Fruit fly (Drosophila melanogaster) whole organism, adult: ENCODE measurements around the gene CG42750.
A peak's percentile ranks its signal among the peaks of the same experiment; 100 is the strongest.

Experiments
- CG11617 ChIP-seq: fragments of 200-800 bp; sonication (Bioruptor generic); optimal IDR thresholded peaks from 2 replicates; lab custom pipeline; 2017; ENCODE audit warnings: mild to moderate bottlenecking, missing biosample characterization, missing genetic modification reagents, missing genetic modification characterization
- CG12768 ChIP-seq: fragments of 200-800 bp; sonication (Bioruptor generic); optimal IDR thresholded peaks from 2 replicates; lab custom pipeline; 2017; ENCODE audit warnings: missing biosample characterization, missing genetic modification characterization, mild to moderate bottlenecking, moderate library complexity, missing genetic modification reagents
- CG14711 ChIP-seq: fragments of 200-800 bp; sonication (Bioruptor generic); optimal IDR thresholded peaks from 2 replicates; lab custom pipeline; 2018; ENCODE audit warnings: missing biosample characterization, mild to moderate bottlenecking, missing genetic modification characterization, moderate library complexity
- CG1620 ChIP-seq: fragments of 200-800 bp; sonication (Bioruptor generic); optimal IDR thresholded peaks from 2 replicates; lab custom pipeline; 2016; ENCODE audit warnings: missing biosample characterization, missing genetic modification characterization
- CG33017 ChIP-seq: fragments of 200-800 bp; sonication (Bioruptor generic); optimal IDR thresholded peaks from 2 replicates; lab custom pipeline; 2018; ENCODE audit warnings: missing biosample characterization, mild to moderate bottlenecking, missing genetic modification characterization, moderate library complexity
- CG5204 ChIP-seq: fragments of 200-800 bp; sonication (Bioruptor generic); optimal IDR thresholded peaks from 2 replicates; lab custom pipeline; 2016; ENCODE audit warnings: missing biosample characterization, missing genetic modification characterization
- CG7045 ChIP-seq: fragments of 200-800 bp; sonication (Bioruptor generic); optimal IDR thresholded peaks from 2 replicates; lab custom pipeline; 2017; ENCODE audit warnings: missing biosample characterization, mild to moderate bottlenecking, missing genetic modification characterization
- CG7101 ChIP-seq: fragments of 200-800 bp; sonication (Bioruptor generic); optimal IDR thresholded peaks from 2 replicates; lab custom pipeline; 2018; ENCODE audit warnings: missing biosample characterization, mild to moderate bottlenecking, missing genetic modification characterization, moderate library complexity
- Clk ChIP-seq: fragments of 200-800 bp; sonication (Bioruptor generic); optimal IDR thresholded peaks from 2 replicates; lab custom pipeline; 2017; ENCODE audit warnings: missing biosample characterization, missing genetic modification characterization
- Crg-1 ChIP-seq: fragments of 200-800 bp; sonication (Bioruptor generic); optimal IDR thresholded peaks from 2 replicates; lab custom pipeline; 2016; ENCODE audit warnings: missing biosample characterization, missing genetic modification characterization
- Hr96 ChIP-seq: fragments of 200-800 bp; sonication (Bioruptor generic); optimal IDR thresholded peaks from 2 replicates; lab custom pipeline; 2016; ENCODE audit warnings: missing biosample characterization, missing genetic modification characterization
- Mnt ChIP-seq: fragments of 200-800 bp; sonication (Bioruptor generic); optimal IDR thresholded peaks from 2 replicates; lab custom pipeline; 2016; ENCODE audit warnings: missing biosample characterization, mild to moderate bottlenecking, missing genetic modification characterization
- bab1 ChIP-seq: fragments of 200-800 bp; sonication (Bioruptor generic); optimal IDR thresholded peaks from 3 replicates; lab custom pipeline; 2019; ENCODE audit warnings: missing biosample characterization, mild to moderate bottlenecking, missing genetic modification characterization, moderate library complexity
- cic ChIP-seq: fragments of 200-800 bp; sonication (Bioruptor generic); optimal IDR thresholded peaks from 2 replicates; lab custom pipeline; 2017; ENCODE audit warnings: missing biosample characterization, mild to moderate bottlenecking, missing genetic modification characterization, moderate library complexity
- cnc ChIP-seq, 2 experiments: fragments of >200 bp; optimal IDR thresholded peaks; 2 replicates each; lab custom pipeline; 2017
- kay ChIP-seq: fragments of 200-800 bp; sonication (Bioruptor generic); peaks from one replicate; lab custom pipeline; 2016; ENCODE audit warnings: missing biosample characterization, missing genetic modification characterization, borderline replicate concordance
- ovo ChIP-seq: fragments of 200-800 bp; sonication (Bioruptor generic); optimal IDR thresholded peaks from 2 replicates; lab custom pipeline; 2016; ENCODE audit warnings: missing biosample characterization, missing genetic modification characterization
- pad ChIP-seq: fragments of 200-800 bp; sonication (Bioruptor generic); optimal IDR thresholded peaks from 3 replicates; lab custom pipeline; 2017; ENCODE audit warnings: missing biosample characterization, missing genetic modification characterization, mild to moderate bottlenecking, moderate library complexity, missing genetic modification reagents
- tj ChIP-seq: fragments of 200-800 bp; sonication (Bioruptor generic); optimal IDR thresholded peaks from 3 replicates; lab custom pipeline; 2017; ENCODE audit warnings: missing biosample characterization, mild to moderate bottlenecking, missing genetic modification characterization, moderate library complexity
- toe ChIP-seq: fragments of 200-800 bp; sonication (Bioruptor generic); optimal IDR thresholded peaks from 2 replicates; lab custom pipeline; 2016; ENCODE audit warnings: missing biosample characterization, missing genetic modification characterization

Gene CG42750

DNA sequence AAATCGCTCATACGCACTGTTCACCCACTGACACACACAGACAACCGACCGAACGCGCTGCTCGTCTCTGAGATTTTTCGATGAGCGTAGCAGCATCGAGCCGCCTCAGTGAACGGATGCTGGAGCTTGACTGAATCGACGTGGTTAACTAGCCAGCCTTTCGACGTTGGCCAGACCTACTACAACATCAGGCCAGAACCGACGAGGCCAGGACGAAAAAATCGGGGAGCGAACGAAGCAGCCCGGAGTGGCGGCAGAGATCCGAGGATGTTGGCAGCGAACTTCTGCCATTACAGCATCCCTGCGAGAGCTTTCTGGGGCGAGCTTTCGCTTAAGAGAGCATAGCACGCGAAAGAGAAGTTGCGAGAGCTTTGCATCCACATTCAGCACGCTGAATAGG is at the start of gene CG42750:
Gene CG42750 (minus strand): TSS at position 108 of the 400 bp plus-strand sequence.
- no peak for TF ChIP-seq cnc (optimal IDR thresholded peaks at IDR 0.05; lab: Kevin White, UChicago)
- TF ChIP-seq Crg-1 (GFP tag; lab: Kevin White, UChicago) = no peak
- no peak for TF ChIP-seq CG1620 (GFP tag; lab: Kevin White, UChicago)

DNA sequence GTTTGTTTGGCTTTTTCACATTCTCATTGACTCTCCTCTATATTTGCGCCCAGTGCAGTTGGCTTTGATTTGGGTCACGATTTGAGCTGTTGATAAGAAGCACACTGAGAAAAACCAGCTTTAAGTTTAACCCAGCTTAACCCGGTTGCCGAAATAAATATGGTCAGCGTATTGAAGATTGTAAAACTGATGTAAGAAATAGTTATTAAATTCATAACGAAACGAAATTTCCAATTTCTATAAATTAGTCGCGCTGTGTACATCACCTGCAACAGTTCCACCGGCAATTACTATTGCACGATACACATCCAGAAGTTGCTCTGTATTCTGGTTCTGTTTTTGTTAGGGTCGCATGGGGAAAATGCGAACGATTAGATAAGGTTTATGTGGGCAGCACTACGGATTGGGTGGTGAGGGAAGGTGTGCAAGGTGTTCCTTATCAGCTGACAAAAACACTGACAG is 49.6 kb upstream of the CG42750 start:
- peak; percentile 72 for TF ChIP-seq Hr96 (GFP tag; lab: Kevin White, UChicago)
- TF ChIP-seq pad (GFP tag; lab: Kevin White, UChicago) = peak; percentile 30
- peak; percentile 6 for TF ChIP-seq ovo (GFP tag; lab: Kevin White, UChicago)
- peak; percentile 79 for TF ChIP-seq CG33017 (tag; lab: Kevin White, UChicago)
- peak; percentile 63 for TF ChIP-seq Mnt (GFP tag; lab: Kevin White, UChicago)
- TF ChIP-seq Crg-1 (GFP tag; lab: Kevin White, UChicago) = peak; percentile 37
- TF ChIP-seq CG14711 (tag; lab: Kevin White, UChicago) = peak; percentile 63
- peak; percentile 80 for TF ChIP-seq CG7101 (tag; lab: Kevin White, UChicago)
- no peak for TF ChIP-seq cnc (optimal IDR thresholded peaks at IDR 0.05; lab: Kevin White, UChicago)
- TF ChIP-seq CG5204 (GFP tag; lab: Kevin White, UChicago) = peak; percentile 79
- peak; percentile 5 for TF ChIP-seq CG1620 (GFP tag; lab: Kevin White, UChicago)
- peak; percentile 72 for TF ChIP-seq CG11617 (GFP tag; lab: Kevin White, UChicago)
- TF ChIP-seq Clk = peak; percentile 56
- TF ChIP-seq toe (GFP tag; lab: Kevin White, UChicago) = peak; percentile 58
- TF ChIP-seq bab1 (GFP tag; lab: Kevin White, UChicago) = peak; percentile 41
- TF ChIP-seq tj = peak; percentile 41
- peak; percentile 81 for TF ChIP-seq CG7045
- TF ChIP-seq cic (GFP tag; lab: Kevin White, UChicago) = peak; percentile 20
- peak; percentile 76 for TF ChIP-seq CG12768 (GFP tag; lab: Kevin White, UChicago)
- peak; percentile 59 for TF ChIP-seq kay (GFP tag; lab: Kevin White, UChicago)

DNA sequence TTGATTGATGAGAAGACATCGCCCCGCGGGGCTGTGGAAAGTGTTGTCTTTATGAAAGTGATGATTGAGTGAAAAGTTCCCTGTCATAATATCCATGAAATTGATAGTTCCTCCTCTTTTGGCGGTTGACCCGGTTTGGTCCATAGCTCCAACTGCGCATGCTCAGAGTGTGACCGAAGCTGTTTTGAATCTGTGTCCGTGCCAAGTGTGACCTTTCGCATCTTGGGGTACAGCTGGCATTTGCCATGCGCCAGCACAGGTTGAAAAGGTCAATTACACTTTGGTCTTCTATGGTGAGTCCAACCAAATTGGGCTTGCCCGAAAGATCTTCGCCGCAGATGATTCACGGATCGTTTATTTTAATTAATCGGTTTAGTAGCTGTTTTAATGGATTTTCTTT is 45.4 kb upstream of the CG42750 start:
- TF ChIP-seq CG11617 (GFP tag; lab: Kevin White, UChicago) = no peak

DNA sequence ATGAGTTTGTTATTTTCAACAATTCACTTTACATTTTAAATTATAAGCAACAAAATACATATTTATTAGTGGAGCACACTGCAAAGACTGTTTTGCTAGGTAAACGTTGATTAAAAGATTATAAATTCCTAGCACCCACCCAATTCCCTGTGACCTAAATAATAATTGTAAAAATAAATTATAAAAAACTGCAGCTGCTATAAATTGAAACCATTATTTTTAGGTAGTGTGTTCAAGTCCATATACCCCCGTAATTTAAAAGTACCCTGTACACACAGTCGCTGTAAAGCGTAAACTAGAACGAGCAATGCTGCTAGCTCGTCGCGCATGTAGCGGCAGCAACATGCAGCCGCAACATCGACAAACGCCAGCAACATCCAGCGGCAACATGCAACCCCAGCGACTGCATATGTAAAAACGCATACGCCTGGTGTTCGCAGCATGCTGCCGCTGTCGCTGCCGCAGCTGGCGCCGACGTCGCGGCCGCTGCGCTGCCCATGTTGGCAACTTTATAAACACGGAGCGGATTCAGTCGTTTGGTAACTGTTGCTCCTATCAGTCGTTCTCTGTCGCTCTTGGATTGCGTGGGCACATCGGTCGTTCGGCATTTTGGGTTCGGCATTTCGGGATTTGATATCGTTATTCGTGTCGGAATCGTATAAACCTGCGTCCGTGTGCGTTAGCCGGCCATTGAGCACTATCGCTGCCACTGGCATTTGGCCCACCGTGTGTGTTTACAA is 44.2 kb upstream of the CG42750 start, which contains the start of gene Fas3:
Gene Fas3 (plus strand): TSS at position 526 of the 740 bp plus-strand sequence.
- TF ChIP-seq CG14711 (tag; lab: Kevin White, UChicago) (no peak), cic (GFP tag; lab: Kevin White, UChicago) (peak; percentile 9), tj (peak; percentile 17), bab1 (GFP tag; lab: Kevin White, UChicago) (peak; percentile 49), CG7045 (peak; percentile 10)

DNA sequence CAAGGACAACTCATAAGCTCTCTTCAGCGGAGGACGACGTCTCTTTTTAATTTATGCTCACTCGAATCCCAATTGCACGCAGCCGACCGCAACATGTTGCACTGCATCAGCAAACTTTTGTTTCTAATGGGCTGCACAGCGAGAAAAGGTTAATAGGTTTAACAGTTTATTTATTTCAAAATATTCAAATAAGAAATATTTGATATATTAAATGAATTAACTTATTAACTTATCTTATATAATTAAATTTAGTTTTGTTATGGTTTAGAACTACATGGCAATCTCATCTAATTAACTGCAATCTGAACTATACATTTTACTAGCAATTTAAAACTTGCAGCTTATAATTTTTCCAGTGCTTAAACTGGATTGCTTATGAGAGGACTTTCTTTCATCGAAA is 39.9 kb upstream of the CG42750 start:
- TF ChIP-seq cnc (optimal IDR thresholded peaks at IDR 0.05; lab: Kevin White, UChicago) (no peak), CG11617 (GFP tag; lab: Kevin White, UChicago) (no peak), CG7101 (tag; lab: Kevin White, UChicago) (no peak), pad (GFP tag; lab: Kevin White, UChicago) (no peak), bab1 (GFP tag; lab: Kevin White, UChicago) (no peak), CG7045 (no peak), ovo (GFP tag; lab: Kevin White, UChicago) (no peak), cic (GFP tag; lab: Kevin White, UChicago) (no peak), Clk (no peak)

DNA sequence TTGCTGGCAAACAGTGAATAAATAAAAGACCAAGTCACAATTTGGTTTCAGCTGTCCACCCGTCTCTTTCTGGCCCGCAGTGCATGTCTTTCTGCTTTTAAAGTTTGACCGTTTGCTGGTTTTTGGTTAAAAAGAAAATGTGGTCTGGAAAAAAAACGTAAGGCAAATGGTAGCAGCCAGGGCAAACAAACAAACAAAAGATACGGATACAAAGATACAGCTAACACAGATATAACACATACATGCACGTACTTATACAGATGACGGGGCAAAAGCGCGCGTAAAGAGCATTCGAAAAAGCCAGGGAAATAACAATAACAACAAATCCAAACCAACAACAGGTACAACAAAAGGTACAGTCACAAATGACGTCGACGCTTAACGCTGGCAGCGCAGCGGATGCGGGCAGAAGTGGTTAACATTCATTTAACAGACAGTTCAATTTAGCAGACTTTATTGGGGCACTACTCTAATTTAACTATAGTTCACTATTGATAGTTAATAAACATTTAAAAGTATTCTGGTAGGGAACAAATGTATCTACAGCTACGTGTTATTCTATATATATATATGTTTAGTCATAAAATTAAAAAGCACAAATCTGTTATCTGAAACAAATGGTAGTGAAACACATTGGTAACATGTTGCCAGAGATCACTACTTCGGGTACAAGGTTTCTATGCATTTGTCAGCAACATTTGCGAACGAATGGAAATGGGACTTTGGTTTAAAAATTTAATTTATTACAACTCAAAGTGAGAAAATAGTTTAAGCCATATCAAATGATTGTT is 38.5 kb upstream of the CG42750 start:
- no peak for TF ChIP-seq Crg-1 (GFP tag; lab: Kevin White, UChicago)
- peak; percentile 87 for TF ChIP-seq kay (GFP tag; lab: Kevin White, UChicago)

DNA sequence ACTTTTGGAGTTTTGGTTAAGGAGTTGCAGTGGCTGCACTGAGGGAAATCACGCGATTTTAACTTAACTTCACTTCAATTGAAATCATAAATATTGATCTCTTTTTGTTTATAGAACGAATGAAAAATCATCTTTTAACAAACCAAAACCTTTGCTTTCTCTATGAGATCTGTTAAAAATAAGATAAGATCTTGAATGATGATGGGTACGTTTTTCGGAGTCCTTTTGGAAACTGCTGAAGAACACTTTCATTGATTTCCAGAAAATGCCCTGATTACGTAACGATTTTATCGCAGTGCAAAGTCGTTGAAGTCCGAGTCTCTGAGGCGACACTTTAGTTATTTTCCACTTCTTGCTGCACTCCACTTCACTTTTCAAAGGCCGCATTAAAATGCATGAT is 36.7 kb upstream of the CG42750 start:
- TF ChIP-seq Hr96 (GFP tag; lab: Kevin White, UChicago) (no peak), CG33017 (tag; lab: Kevin White, UChicago) (no peak), CG12768 (GFP tag; lab: Kevin White, UChicago) (no peak), pad (GFP tag; lab: Kevin White, UChicago) (no peak), bab1 (GFP tag; lab: Kevin White, UChicago) (no peak)
